Fruit fly (Drosophila melanogaster) whole organism: ENCODE data around the gene RpS9.

ENCODE experiments used
- CG8478 ChIP-seq: fragments of >200 bp; optimal IDR thresholded peaks from 2 replicates; lab custom pipeline; 2018; ENCODE audit warnings: inconsistent platforms
- Dll ChIP-seq: fragments of >200 bp; optimal IDR thresholded peaks from 2 replicates; lab custom pipeline; 2017
- pan ChIP-seq: fragments of >200 bp; optimal IDR thresholded peaks from 2 replicates; lab custom pipeline; 2017
- psq ChIP-seq: fragments of >200 bp; optimal IDR thresholded peaks from 2 replicates; lab custom pipeline; 2017
- usp ChIP-seq: fragments of >200 bp; optimal IDR thresholded peaks from 2 replicates; lab custom pipeline; 2017; ENCODE audit warnings: missing biosample characterization, missing genetic modification characterization, mixed read lengths

DNA sequence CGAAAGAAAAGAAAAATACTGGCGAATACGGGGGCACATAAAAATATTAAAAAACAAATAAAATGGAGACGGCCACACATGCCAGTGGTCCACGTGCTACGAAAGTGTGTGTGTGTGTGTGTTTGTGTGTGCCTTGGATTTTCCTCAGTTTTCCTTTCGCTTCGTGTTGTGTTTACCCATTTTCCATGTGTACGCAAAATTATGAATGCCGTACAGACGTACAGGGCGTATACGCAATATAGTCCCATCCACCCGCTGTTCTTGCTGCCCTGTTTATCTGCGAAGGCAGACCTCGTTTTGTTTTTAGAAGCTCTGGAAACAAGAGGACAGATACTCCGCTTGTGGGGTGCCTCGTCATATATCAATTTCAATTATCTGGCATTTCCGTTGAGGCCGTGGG, 45.3 kb upstream of the RpS9 start:
- TF ChIP-seq psq (lab: Kevin White, UChicago) (no peak), Dll (lab: Kevin White, UChicago) (no peak), usp (GFP tag; lab: Kevin White, UChicago) (no peak), CG8478 (no peak), pan (lab: Kevin White, UChicago) (no peak)
